Fruit fly (Drosophila melanogaster) whole organism, pupa: ENCODE measurements around the gene Scsalpha1.

Experiments used
- CG12605 ChIP-seq: fragments of 200-800 bp; sonication (Bioruptor generic); IDR thresholded peaks from 2 replicates; pipeline ENCODE4 v1.3.6; 2022; ENCODE audit warnings: missing biosample characterization, missing genetic modification characterization
- CG13204 ChIP-seq: fragments of 200-800 bp; sonication (Bioruptor generic); optimal IDR thresholded peaks from 2 replicates; lab custom pipeline; 2018; ENCODE audit warnings: missing biosample characterization, mild to moderate bottlenecking, missing genetic modification characterization, moderate library complexity
- CG34367 ChIP-seq: fragments of 200-800 bp; sonication (Bioruptor generic); optimal IDR thresholded peaks from 2 replicates; lab custom pipeline; 2018; ENCODE audit warnings: missing biosample characterization, mild to moderate bottlenecking, missing genetic modification characterization
- EcR ChIP-seq: fragments of 200-800 bp; sonication (Bioruptor generic); optimal IDR thresholded peaks from 3 replicates; lab custom pipeline; 2019; ENCODE audit warnings: missing biosample characterization, missing genetic modification characterization, mild to moderate bottlenecking, moderate library complexity, missing genetic modification reagents
- Pif1A ChIP-seq: fragments of 200-800 bp; sonication (Bioruptor generic); optimal IDR thresholded peaks from 3 replicates; lab custom pipeline; 2016; ENCODE audit warnings: missing biosample characterization, missing genetic modification characterization
- fd96Ca ChIP-seq: fragments of 200-800 bp; sonication (Bioruptor generic); IDR thresholded peaks from 3 replicates; pipeline ENCODE4 v1.3.6; 2022; ENCODE audit warnings: missing biosample characterization, missing genetic modification characterization

DNA sequence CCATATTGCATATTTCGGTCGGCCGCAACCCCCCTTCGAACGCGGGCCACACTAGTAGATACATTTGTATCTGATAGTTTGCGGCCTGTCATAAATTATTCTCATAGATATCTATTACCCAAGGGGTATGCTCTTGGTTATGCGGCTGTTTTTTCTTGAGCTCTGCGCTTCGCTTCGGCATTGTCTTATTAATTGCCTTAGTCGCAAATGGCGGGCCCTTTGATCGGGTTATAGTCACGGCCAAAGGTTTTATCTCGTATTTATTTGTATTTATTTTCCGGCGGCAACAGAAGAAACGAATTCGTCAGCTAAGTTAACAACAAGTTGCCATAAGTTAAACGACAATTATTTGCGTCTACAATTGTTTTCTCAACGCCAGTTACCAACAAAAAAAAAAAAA is 42.0 kb downstream of the Scsalpha1 start:
- TF ChIP-seq EcR (GFP tag; lab: Kevin White, UChicago) (no peak), CG34367 (no peak), CG13204 (GFP tag; lab: Kevin White, UChicago) (no peak), CG12605 (GFP tag; lab: Robert Waterston, UW) (no peak), Pif1A (GFP tag; lab: Kevin White, UChicago) (no peak), fd96Ca (GFP tag; lab: Robert Waterston, UW) (no peak)
